Fruit fly (Drosophila melanogaster): ENCODE results near the gene CG6138.

dm6 chr2L:10554676-10555075 lies 12.4 kb upstream of the CG6138 start:
- TF ChIP-seq kay (GFP tag; ENCODE audit: borderline replicate concordance) (no peak), tj (GFP tag; optimal IDR thresholded peaks at IDR 0.05) (no peak), pad (GFP tag; optimal IDR thresholded peaks at IDR 0.05) (no peak), Hr96 (GFP tag; optimal IDR thresholded peaks at IDR 0.05) (no peak), bab1 (GFP tag; optimal IDR thresholded peaks at IDR 0.05) (no peak), CG12768 (GFP tag; optimal IDR thresholded peaks at IDR 0.05) (no peak), CG1620 (GFP tag; optimal IDR thresholded peaks at IDR 0.05) (no peak), CG33017 (tag; optimal IDR thresholded peaks at IDR 0.05) (no peak), CG11617 (GFP tag; optimal IDR thresholded peaks at IDR 0.05) (no peak), toe (GFP tag; optimal IDR thresholded peaks at IDR 0.05) (no peak), Clk (GFP tag; optimal IDR thresholded peaks at IDR 0.05) (no peak), CG7101 (tag; optimal IDR thresholded peaks at IDR 0.05) (no peak), Mnt (GFP tag; optimal IDR thresholded peaks at IDR 0.05) (no peak), cnc (optimal IDR thresholded peaks at IDR 0.05) (no peak)

All from whole organism, adult.